Worm (Caenorhabditis elegans) whole organism, L3 larva: ENCODE measurements around the gene R02E12.12.

Source experiments
- ama-1 ChIP-seq: fragments of 150-350 bp; optimal IDR thresholded peaks from 2 replicates; lab custom pipeline; 2018
- hmg-11 ChIP-seq: sonication (generic microtip); optimal IDR thresholded peaks from 2 replicates; lab custom pipeline; 2016; ENCODE audit warnings: missing genetic modification characterization, missing compliant biosample characterization
- ztf-11 ChIP-seq: fragments of 150-350 bp; optimal IDR thresholded peaks from 2 replicates; lab custom pipeline; 2014; ENCODE audit warnings: missing biosample characterization, missing genetic modification characterization

DNA sequence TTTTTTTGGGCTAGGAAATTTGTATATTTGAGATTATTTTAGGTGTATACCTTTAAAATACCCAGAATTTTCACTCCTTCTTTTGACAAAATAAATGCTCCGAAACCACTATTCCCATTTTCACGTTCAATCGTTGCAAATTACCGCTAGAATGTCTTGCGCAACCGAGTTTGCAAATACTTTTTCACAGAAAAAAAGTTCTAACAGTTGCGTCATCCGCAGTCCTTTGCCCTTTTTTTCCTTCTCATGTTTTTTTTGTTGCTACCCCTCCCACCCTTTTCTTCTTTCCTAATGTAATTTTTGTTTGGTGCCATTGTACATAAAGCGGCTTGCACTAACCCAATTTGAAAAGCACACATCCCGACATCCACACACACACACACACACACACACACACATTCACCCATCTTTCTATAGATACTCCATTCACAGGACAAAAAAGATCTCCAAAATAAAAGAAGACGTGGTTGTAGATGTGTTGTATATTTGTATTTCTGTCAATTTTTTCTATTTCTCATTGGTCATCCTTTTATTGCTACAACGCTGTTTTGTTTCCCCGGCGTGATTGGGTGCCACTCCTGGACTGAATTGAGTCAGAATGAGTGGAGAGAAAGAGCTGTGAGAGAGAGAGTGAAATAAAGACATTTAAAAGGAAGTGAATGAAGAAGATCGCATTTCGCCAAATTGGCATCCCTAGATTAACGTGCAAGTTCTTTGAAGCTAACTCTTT is 45.7 kb upstream of the R02E12.12 start:
- no peak for TF ChIP-seq ama-1 (lab: Kevin White, UChicago)
- TF ChIP-seq hmg-11 (tag; lab: Kevin White, UChicago): no peak
- TF ChIP-seq ztf-11: no peak
